Fruit fly (Drosophila melanogaster) whole organism, embryonic: ENCODE results near the gene Tob.

Source experiments
- B-H1 ChIP-seq: fragments of 200-800 bp; sonication (Bioruptor generic); IDR thresholded peaks from 3 replicates; pipeline ENCODE4 v1.3.6; 2022; ENCODE audit warnings: missing biosample characterization, missing genetic modification characterization
- CG10274 ChIP-seq: fragments of 200-800 bp; sonication (Bioruptor generic); optimal IDR thresholded peaks from 3 replicates; lab custom pipeline; 2017; ENCODE audit warnings: missing biosample characterization, mild to moderate bottlenecking, missing genetic modification characterization
- CG10462 ChIP-seq: fragments of 200-800 bp; sonication (Bioruptor generic); optimal IDR thresholded peaks from 2 replicates; lab custom pipeline; 2016; ENCODE audit warnings: missing biosample characterization, missing genetic modification characterization
- CG10654 ChIP-seq: fragments of 200-800 bp; sonication (Bioruptor generic); optimal IDR thresholded peaks from 2 replicates; lab custom pipeline; 2016; ENCODE audit warnings: missing biosample characterization, missing genetic modification characterization
- CG11560 ChIP-seq: fragments of 200-800 bp; sonication (Bioruptor generic); IDR thresholded peaks from 3 replicates; pipeline ENCODE4 v1.3.6; 2022; ENCODE audit warnings: missing biosample characterization, missing genetic modification characterization
- CG12236 ChIP-seq: fragments of 200-800 bp; sonication (Bioruptor generic); optimal IDR thresholded peaks from 2 replicates; lab custom pipeline; 2016; ENCODE audit warnings: missing biosample characterization, missing genetic modification characterization
- CG13624 ChIP-seq: fragments of 200-800 bp; sonication (Bioruptor generic); optimal IDR thresholded peaks from 2 replicates; lab custom pipeline; 2016; ENCODE audit warnings: missing biosample characterization, missing genetic modification characterization
- CG13775 ChIP-seq: fragments of 200-800 bp; sonication (Bioruptor generic); optimal IDR thresholded peaks from 3 replicates; lab custom pipeline; 2017; ENCODE audit warnings: missing biosample characterization, mild to moderate bottlenecking, missing genetic modification characterization
- CG14710 ChIP-seq: fragments of 200-800 bp; sonication (Bioruptor generic); optimal IDR thresholded peaks from 3 replicates; lab custom pipeline; 2019; ENCODE audit warnings: missing biosample characterization, mild to moderate bottlenecking, missing genetic modification characterization, moderate library complexity
- CG14860 ChIP-seq: fragments of 200-800 bp; sonication (Bioruptor generic); IDR thresholded peaks from 3 replicates; pipeline ENCODE4 v1.3.6; 2022; ENCODE audit warnings: missing biosample characterization, missing genetic modification characterization; ENCODE audit not compliant: partially characterized antibody
- CG17361 ChIP-seq: fragments of 200-800 bp; sonication (Bioruptor generic); IDR thresholded peaks from 3 replicates; pipeline ENCODE4 v1.3.6; 2022; ENCODE audit warnings: missing biosample characterization, missing genetic modification characterization
- CG2129 ChIP-seq: fragments of 200-800 bp; sonication (Bioruptor generic); IDR thresholded peaks from 2 replicates; pipeline ENCODE4 v1.3.6; 2022; ENCODE audit warnings: missing biosample characterization, missing genetic modification characterization; ENCODE audit not compliant: partially characterized antibody
- CG30020 ChIP-seq: fragments of 200-800 bp; optimal IDR thresholded peaks from 2 replicates; lab custom pipeline; 2019; ENCODE audit warnings: missing biosample characterization, mild to moderate bottlenecking, missing genetic modification characterization, moderate library complexity
- CG31224 ChIP-seq: fragments of 200-800 bp; sonication (Bioruptor generic); IDR thresholded peaks from 2 replicates; pipeline ENCODE4 v1.3.6; 2022; ENCODE audit warnings: missing biosample characterization, missing genetic modification characterization
- CG32772 ChIP-seq: fragments of 200-800 bp; sonication (Bioruptor generic); IDR thresholded peaks from 2 replicates; pipeline ENCODE4 v1.3.6; 2022; ENCODE audit warnings: missing biosample characterization, missing genetic modification characterization
- CG4360 ChIP-seq: fragments of 200-800 bp; sonication (Bioruptor generic); IDR thresholded peaks from 2 replicates; pipeline ENCODE4 v1.3.6; 2022; ENCODE audit warnings: missing biosample characterization, missing genetic modification characterization
- CG6854 ChIP-seq: fragments of 200-800 bp; sonication (Bioruptor generic); optimal IDR thresholded peaks from 3 replicates; lab custom pipeline; 2017; ENCODE audit warnings: missing biosample characterization, mild to moderate bottlenecking, missing genetic modification characterization
- CG7839 ChIP-seq: fragments of 200-800 bp; sonication (Bioruptor generic); optimal IDR thresholded peaks from 3 replicates; lab custom pipeline; 2018; ENCODE audit warnings: missing biosample characterization, mild to moderate bottlenecking, missing genetic modification characterization, moderate library complexity
- E2f2 ChIP-seq: fragments of 200-800 bp; sonication (Bioruptor generic); IDR thresholded peaks from 2 replicates; pipeline ENCODE4 v1.3.6; 2022; ENCODE audit warnings: missing biosample characterization, missing genetic modification characterization
- ERR ChIP-seq: fragments of 200-800 bp; sonication (Bioruptor generic); optimal IDR thresholded peaks from 2 replicates; lab custom pipeline; 2016; ENCODE audit warnings: missing biosample characterization, missing genetic modification characterization
- GATAe ChIP-seq: fragments of 200-800 bp; sonication (Bioruptor generic); conservative IDR thresholded peaks from 2 replicates; pipeline ENCODE4 v1.3.6; 2022; ENCODE audit warnings: missing biosample characterization, missing genetic modification characterization
- H2.0 ChIP-seq: fragments of 200-800 bp; sonication (Bioruptor generic); IDR thresholded peaks from 2 replicates; pipeline ENCODE4 v1.3.6; 2022; ENCODE audit warnings: missing biosample characterization, missing genetic modification characterization
- Jarid2 ChIP-seq: fragments of 200-800 bp; sonication (Bioruptor generic); optimal IDR thresholded peaks from 3 replicates; lab custom pipeline; 2017; ENCODE audit warnings: mild to moderate bottlenecking, missing biosample characterization, missing genetic modification reagents, missing genetic modification characterization
- MESR4 ChIP-seq: fragments of 200-800 bp; sonication (Bioruptor generic); optimal IDR thresholded peaks from 2 replicates; lab custom pipeline; 2018; ENCODE audit warnings: missing biosample characterization, mild to moderate bottlenecking, missing genetic modification characterization, moderate library complexity
- Med ChIP-seq: fragments of 200-800 bp; sonication (Bioruptor generic); peaks from one replicate; lab custom pipeline; 2016; ENCODE audit warnings: missing biosample characterization, missing genetic modification characterization, mild to moderate bottlenecking, inconsistent platforms, moderate library complexity
- Neu2 ChIP-seq: fragments of 200-800 bp; sonication (Bioruptor generic); optimal IDR thresholded peaks from 3 replicates; lab custom pipeline; 2016; ENCODE audit warnings: missing biosample characterization, missing genetic modification characterization, borderline replicate concordance
- Pdp1 ChIP-seq, 2 experiments: fragments of 200-800 bp; sonication (Bioruptor generic); optimal IDR thresholded peaks; 3 replicates each; lab custom pipeline; 2016; ENCODE audit warnings: missing biosample characterization in 2 of 2, missing genetic modification characterization in 2 of 2, mild to moderate bottlenecking in 1 of 2, moderate library complexity in 1 of 2
- Scr ChIP-seq: fragments of 200-800 bp; sonication (Bioruptor generic); IDR thresholded peaks from 2 replicates; pipeline ENCODE4 v1.3.6; 2022; ENCODE audit warnings: missing biosample characterization, missing genetic modification characterization; ENCODE audit not compliant: partially characterized antibody
- TFAM ChIP-seq: fragments of 200-800 bp; sonication (Bioruptor generic); optimal IDR thresholded peaks from 2 replicates; lab custom pipeline; 2017; ENCODE audit warnings: missing biosample characterization, missing genetic modification characterization, inconsistent platforms
- ac ChIP-seq: fragments of 200-800 bp; sonication (Bioruptor generic); optimal IDR thresholded peaks from 3 replicates; lab custom pipeline; 2017; ENCODE audit warnings: missing biosample characterization, mild to moderate bottlenecking, missing genetic modification characterization
- caup ChIP-seq: fragments of 200-800 bp; sonication (Bioruptor generic); optimal IDR thresholded peaks from 3 replicates; lab custom pipeline; 2017; ENCODE audit warnings: missing biosample characterization, mild to moderate bottlenecking, missing genetic modification characterization, moderate library complexity; ENCODE audit not compliant: severe bottlenecking
- ems ChIP-seq: fragments of 200-800 bp; sonication (Bioruptor generic); optimal IDR thresholded peaks from 3 replicates; lab custom pipeline; 2016; ENCODE audit warnings: missing biosample characterization, missing genetic modification characterization
- exex ChIP-seq: fragments of 200-800 bp; sonication (Bioruptor generic); optimal IDR thresholded peaks from 4 replicates; lab custom pipeline; 2018; ENCODE audit warnings: missing biosample characterization, mild to moderate bottlenecking, missing genetic modification characterization, moderate library complexity
- fd3F ChIP-seq: fragments of 200-800 bp; sonication (Bioruptor generic); optimal IDR thresholded peaks from 2 replicates; lab custom pipeline; 2018; ENCODE audit warnings: missing biosample characterization, mild to moderate bottlenecking, missing genetic modification characterization, moderate library complexity
- gcm ChIP-seq: fragments of 200-800 bp; sonication (Bioruptor generic); optimal IDR thresholded peaks from 2 replicates; lab custom pipeline; 2019; ENCODE audit warnings: missing biosample characterization, mild to moderate bottlenecking, missing genetic modification characterization, moderate library complexity
- hbn ChIP-seq: fragments of 200-800 bp; sonication (Bioruptor generic); IDR thresholded peaks from 2 replicates; pipeline ENCODE4 v1.3.6; 2022; ENCODE audit warnings: missing biosample characterization, missing genetic modification characterization; ENCODE audit not compliant: partially characterized antibody
- inv ChIP-seq: fragments of 200-800 bp; sonication (Bioruptor generic); IDR thresholded peaks from 2 replicates; pipeline ENCODE4 v1.3.6; 2022; ENCODE audit warnings: missing biosample characterization, missing genetic modification characterization; ENCODE audit not compliant: partially characterized antibody
- onecut ChIP-seq: fragments of 200-800 bp; sonication (Bioruptor generic); IDR thresholded peaks from 2 replicates; pipeline ENCODE4 v1.3.6; 2022; ENCODE audit warnings: missing biosample characterization, missing genetic modification characterization
- phol ChIP-seq: fragments of 200-800 bp; sonication (Bioruptor generic); optimal IDR thresholded peaks from 3 replicates; lab custom pipeline; 2018; ENCODE audit warnings: missing biosample characterization, mild to moderate bottlenecking, missing genetic modification characterization, moderate library complexity
- seq ChIP-seq: fragments of 200-800 bp; sonication (Bioruptor generic); IDR thresholded peaks from 2 replicates; pipeline ENCODE4 v1.3.6; 2022; ENCODE audit warnings: missing biosample characterization, missing genetic modification characterization
- shn ChIP-seq: fragments of 200-800 bp; sonication (Bioruptor generic); optimal IDR thresholded peaks from 3 replicates; lab custom pipeline; 2016; ENCODE audit warnings: missing biosample characterization, missing genetic modification characterization
- sisA ChIP-seq: fragments of 200-800 bp; sonication (Bioruptor generic); IDR thresholded peaks from 2 replicates; pipeline ENCODE4 v1.3.6; 2022; ENCODE audit warnings: missing biosample characterization, missing genetic modification characterization
- slou ChIP-seq: fragments of 200-800 bp; sonication (Bioruptor generic); optimal IDR thresholded peaks from 3 replicates; lab custom pipeline; 2016; ENCODE audit warnings: missing biosample characterization, missing genetic modification characterization
- sna ChIP-seq: fragments of 200-800 bp; sonication (Bioruptor generic); IDR thresholded peaks from 2 replicates; pipeline ENCODE4 v1.3.6; 2022; ENCODE audit warnings: missing biosample characterization, missing genetic modification characterization; ENCODE audit not compliant: partially characterized antibody
- sqz ChIP-seq: fragments of 200-800 bp; sonication (Bioruptor generic); optimal IDR thresholded peaks from 3 replicates; lab custom pipeline; 2018; ENCODE audit warnings: missing biosample characterization, mild to moderate bottlenecking, missing genetic modification characterization
- stwl ChIP-seq: fragments of 200-800 bp; sonication (Bioruptor generic); optimal IDR thresholded peaks from 3 replicates; lab custom pipeline; 2018; ENCODE audit warnings: missing biosample characterization, mild to moderate bottlenecking, missing genetic modification characterization, moderate library complexity
- sug ChIP-seq: fragments of 200-800 bp; optimal IDR thresholded peaks from 2 replicates; lab custom pipeline; 2019; ENCODE audit warnings: missing biosample characterization, mild to moderate bottlenecking, missing genetic modification characterization, moderate library complexity
- tio ChIP-seq: fragments of 200-800 bp; sonication (Bioruptor generic); optimal IDR thresholded peaks from 2 replicates; lab custom pipeline; 2017; ENCODE audit warnings: missing biosample characterization, missing genetic modification characterization, inconsistent platforms

The Tob gene

dm6 chrX:16073375-16073982 is 17.8 kb downstream of the Tob start, which contains the start of gene Nipsnap (continued):
- TF ChIP-seq seq (GFP tag; lab: Robert Waterston, UW) (no peak), CG17361 (0 out of 3 replicates have a peak, but pooled peaks have one; percentile 15), onecut (GFP tag; lab: Robert Waterston, UW) (no peak), CG13775 (GFP tag; lab: Kevin White, UChicago) (no peak), CG14710 (tag; lab: Kevin White, UChicago) (peak; percentile 29), CG32772 (no peak), caup (GFP tag; lab: Kevin White, UChicago) (peak; percentile 7), E2f2 (GFP tag; lab: Robert Waterston, UW) (peak; percentile 60), CG10274 (GFP tag; lab: Kevin White, UChicago) (no peak), CG14860 (GFP tag; lab: Robert Waterston, UW) (peak; percentile 98), stwl (tag; lab: Kevin White, UChicago) (peak; percentile 86), CG13624 (GFP tag; lab: Kevin White, UChicago) (no peak), sug (tag; lab: Kevin White, UChicago) (peak; percentile 8), CG2129 (GFP tag; lab: Robert Waterston, UW) (peak; percentile 82), Scr (GFP tag; lab: Robert Waterston, UW) (peak; percentile 95), sna (GFP tag; lab: Robert Waterston, UW) (peak; percentile 87), CG30020 (tag; lab: Kevin White, UChicago) (peak; percentile 50), CG10654 (no peak), CG4360 (GFP tag; lab: Robert Waterston, UW) (no peak), inv (peak; percentile 97), sqz (GFP tag; lab: Kevin White, UChicago) (no peak), phol (tag; lab: Kevin White, UChicago) (peak; percentile 69), slou (GFP tag; lab: Kevin White, UChicago) (no peak), CG7839 (tag; lab: Kevin White, UChicago) (no peak), shn (GFP tag; lab: Kevin White, UChicago) (no peak)
- TF ChIP-seq, all 482 proteins: peak for 76

dm6 chrX:16072658-16073374 is 18.5 kb downstream of the Tob start:
- TF ChIP-seq CG11560 (tag; lab: Robert Waterston, UW) (no peak), ems (GFP tag; lab: Kevin White, UChicago) (no peak), tio (no peak), gcm (GFP tag; lab: Kevin White, UChicago) (no peak), H2.0 (GFP tag; lab: Robert Waterston, UW) (no peak), ERR (GFP tag; lab: Kevin White, UChicago) (peak; percentile 49), Neu2 (GFP tag; lab: Kevin White, UChicago) (no peak), TFAM (GFP tag; lab: Kevin White, UChicago) (no peak), GATAe (no peak), Med (peak; percentile 3), B-H1 (GFP tag; lab: Robert Waterston, UW) (no peak), sisA (GFP tag; lab: Robert Waterston, UW) (no peak), CG31224 (no peak), hbn (GFP tag; lab: Robert Waterston, UW) (no peak), Jarid2 (no peak), MESR4 (GFP tag; lab: Kevin White, UChicago) (peak; percentile 29), Pdp1 (GFP tag; optimal IDR thresholded peaks at IDR 0.05; lab: Kevin White, UChicago) (peak in 1 of 2 experiments; percentile 57), fd3F (no peak), CG10462 (no peak), exex (tag; lab: Kevin White, UChicago) (no peak), CG12236 (GFP tag; lab: Kevin White, UChicago) (no peak), ac (GFP tag; lab: Kevin White, UChicago) (no peak), CG6854 (no peak)
